Worm (Caenorhabditis elegans): ENCODE data around the gene gcy-22.

DNA sequence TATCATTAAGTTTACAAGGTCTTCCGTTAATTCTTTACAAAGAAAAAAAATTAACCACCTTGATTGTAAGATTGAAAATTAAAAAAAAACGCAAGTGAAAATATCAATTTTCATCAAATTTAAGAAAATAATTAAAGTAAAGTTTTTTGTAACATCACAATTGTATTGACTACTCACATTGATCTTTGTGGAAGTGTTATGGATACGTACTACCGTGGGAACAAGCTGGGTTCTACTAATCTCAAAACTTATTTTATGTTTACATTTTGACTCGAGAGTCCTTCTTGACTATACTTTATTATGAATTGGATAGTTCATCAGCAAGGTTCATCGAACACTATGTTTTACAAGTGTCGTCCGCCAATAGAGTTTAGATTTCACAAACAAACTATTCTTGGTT lies 4.6 kb upstream of the gcy-22 start, which contains the start of gene num-1:
- no peak for TF ChIP-seq tbx-9 (tag; optimal IDR thresholded peaks at IDR 0.05; ENCODE audit: borderline replicate concordance)
- TF ChIP-seq lir-1 (GFP tag; conservative IDR thresholded peaks at IDR 0.05), result no peak
- no peak for TF ChIP-seq cebp-1 (GFP tag; IDR thresholded peaks at IDR 0.05)
- TF ChIP-seq cebp-1 (tag; optimal IDR thresholded peaks at IDR 0.05), result no peak
- no peak for TF ChIP-seq nhr-179 (tag; optimal IDR thresholded peaks at IDR 0.05)
- TF ChIP-seq pbrm-1 (GFP tag; IDR thresholded peaks at IDR 0.05), result no peak
- no peak for TF ChIP-seq nhr-90 (tag; optimal IDR thresholded peaks at IDR 0.05)
- TF ChIP-seq hsf-1 (GFP tag; IDR thresholded peaks at IDR 0.05), result no peak

Measured in whole organism, young adult.